Worm (Caenorhabditis elegans) whole organism, midembryonic: ENCODE measurements around the gene Y54G2A.41.

Source experiments
- T22C8.4 ChIP-seq: fragments of 200-800 bp; sonication (Bioruptor generic); IDR thresholded peaks from 2 replicates; pipeline ENCODE4 v1.3.6; 2022; ENCODE audit warnings: missing genetic modification characterization, missing compliant biosample characterization
- flt-1 ChIP-seq: fragments of 200-800 bp; sonication (Bioruptor generic); IDR thresholded peaks from 2 replicates; pipeline ENCODE4 v1.3.6; 2022; ENCODE audit warnings: missing genetic modification characterization, missing compliant biosample characterization
- klf-2 ChIP-seq: fragments of 200-800 bp; sonication (Bioruptor generic); conservative IDR thresholded peaks from 2 replicates; pipeline ENCODE4 v1.3.6; 2022; ENCODE audit warnings: missing genetic modification reagents, missing genetic modification characterization, missing compliant biosample characterization
- med-1 ChIP-seq: sonication (generic microtip); optimal IDR thresholded peaks from 2 replicates; lab custom pipeline; 2017; ENCODE audit warnings: missing genetic modification characterization, mild to moderate bottlenecking, missing compliant biosample characterization, antibody characterized with exemption, missing genetic modification reagents; ENCODE audit not compliant: insufficient read depth
- ref-1 ChIP-seq: fragments of 200-800 bp; sonication (Bioruptor generic); conservative IDR thresholded peaks from 2 replicates; pipeline ENCODE4 v1.3.6; 2022; ENCODE audit warnings: missing genetic modification reagents, missing genetic modification characterization, missing compliant biosample characterization
- tab-1 ChIP-seq: fragments of 200-800 bp; sonication (Bioruptor generic); IDR thresholded peaks from 2 replicates; pipeline ENCODE4 v1.3.6; 2022; ENCODE audit warnings: missing genetic modification characterization, missing compliant biosample characterization
- ztf-23 ChIP-seq: fragments of 200-800 bp; sonication (Bioruptor generic); IDR thresholded peaks from 2 replicates; pipeline ENCODE4 v1.3.6; 2022; ENCODE audit warnings: missing genetic modification reagents, missing genetic modification characterization, missing compliant biosample characterization
- ztf-29 ChIP-seq: fragments of 200-800 bp; sonication (Bioruptor generic); IDR thresholded peaks from 2 replicates; pipeline ENCODE4 v1.3.6; 2022; ENCODE audit warnings: missing genetic modification reagents, missing genetic modification characterization, missing compliant biosample characterization

- TF ChIP-seq flt-1 (peak; percentile 45; the same call in 1 of the 2 replicates), ztf-29 (no peak), med-1 (GFP tag; lab: Kevin White, UChicago) (no peak), ref-1 (GFP tag; lab: Robert Waterston, UW) (no peak), tab-1 (no peak), T22C8.4 (no peak), ztf-23 (GFP tag; lab: Robert Waterston, UW) (no peak), klf-2 (GFP tag; lab: Robert Waterston, UW) (no peak)
Observed at ce11 chrIV:2708329-2708965, 43.2 kb upstream of the Y54G2A.41 start.
